Fruit fly (Drosophila melanogaster) whole organism, embryonic: ENCODE results near the gene CG42329.

Experiments
- Asciz ChIP-seq: fragments of 200-800 bp; sonication (Bioruptor generic); optimal IDR thresholded peaks from 2 replicates; lab custom pipeline; 2017; ENCODE audit warnings: missing biosample characterization, mild to moderate bottlenecking, missing genetic modification characterization, missing genetic modification reagents
- Blimp-1 ChIP-seq: fragments of 200-800 bp; sonication (Bioruptor generic); optimal IDR thresholded peaks from 3 replicates; lab custom pipeline; 2018; ENCODE audit warnings: missing biosample characterization, missing genetic modification characterization, mild to moderate bottlenecking, moderate library complexity, missing genetic modification reagents
- CG10431 ChIP-seq: fragments of 200-800 bp; sonication (Bioruptor generic); optimal IDR thresholded peaks from 3 replicates; lab custom pipeline; 2018; ENCODE audit warnings: missing biosample characterization, mild to moderate bottlenecking, missing genetic modification characterization
- CG12744 ChIP-seq: fragments of 200-800 bp; sonication (Bioruptor generic); optimal IDR thresholded peaks from 2 replicates; lab custom pipeline; 2016; ENCODE audit warnings: missing biosample characterization, missing genetic modification characterization
- CG13424 ChIP-seq: fragments of 200-800 bp; sonication (Bioruptor generic); optimal IDR thresholded peaks from 2 replicates; lab custom pipeline; 2019; ENCODE audit warnings: missing biosample characterization, mild to moderate bottlenecking, missing genetic modification characterization, moderate library complexity
- CG1647 ChIP-seq: fragments of 200-800 bp; sonication (Bioruptor generic); optimal IDR thresholded peaks from 3 replicates; lab custom pipeline; 2016; ENCODE audit warnings: missing biosample characterization, missing genetic modification characterization
- CG17912 ChIP-seq: fragments of 200-800 bp; sonication (Bioruptor generic); optimal IDR thresholded peaks from 2 replicates; lab custom pipeline; 2018; ENCODE audit warnings: missing biosample characterization, mild to moderate bottlenecking, missing genetic modification characterization
- CG18011 ChIP-seq: fragments of 200-800 bp; sonication (Bioruptor generic); optimal IDR thresholded peaks from 2 replicates; lab custom pipeline; 2017; ENCODE audit warnings: missing biosample characterization, missing genetic modification characterization, mild to moderate bottlenecking, moderate library complexity, missing genotype
- CG18476 ChIP-seq: fragments of 200-800 bp; sonication (Bioruptor generic); optimal IDR thresholded peaks from 2 replicates; lab custom pipeline; 2016; ENCODE audit warnings: missing biosample characterization, mild to moderate bottlenecking, missing genetic modification characterization
- CG2116 ChIP-seq: fragments of 200-800 bp; sonication (Bioruptor generic); optimal IDR thresholded peaks from 3 replicates; lab custom pipeline; 2018; ENCODE audit warnings: missing biosample characterization, mild to moderate bottlenecking, missing genetic modification characterization
- CG3065 ChIP-seq: fragments of 200-800 bp; sonication (Bioruptor generic); optimal IDR thresholded peaks from 2 replicates; lab custom pipeline; 2016; ENCODE audit warnings: missing biosample characterization, missing genetic modification characterization
- CG32532 ChIP-seq: fragments of 200-800 bp; sonication (Bioruptor generic); IDR thresholded peaks from 2 replicates; pipeline ENCODE4 v1.3.6; 2022; ENCODE audit warnings: missing biosample characterization, missing genetic modification characterization
- CG42726 ChIP-seq: fragments of 200-800 bp; sonication (Bioruptor generic); IDR thresholded peaks from 2 replicates; pipeline ENCODE4 v1.3.6; 2022; ENCODE audit warnings: missing biosample characterization, missing genetic modification characterization; ENCODE audit not compliant: partially characterized antibody
- CG43689 ChIP-seq: fragments of 200-800 bp; sonication (Bioruptor generic); IDR thresholded peaks from 2 replicates; pipeline ENCODE4 v1.3.6; 2022; ENCODE audit warnings: missing biosample characterization, missing genetic modification characterization
- CG5953 ChIP-seq: fragments of 200-800 bp; sonication (Bioruptor generic); IDR thresholded peaks from 2 replicates; pipeline ENCODE4 v1.3.6; 2022; ENCODE audit warnings: missing biosample characterization, missing genetic modification characterization
- CG6813 ChIP-seq: fragments of 200-800 bp; sonication (Bioruptor generic); optimal IDR thresholded peaks from 2 replicates; lab custom pipeline; 2017; ENCODE audit warnings: missing biosample characterization, missing genetic modification characterization, mild to moderate bottlenecking, moderate library complexity, missing genetic modification reagents
- CG7556 ChIP-seq: fragments of 200-800 bp; sonication (Bioruptor generic); optimal IDR thresholded peaks from 2 replicates; lab custom pipeline; 2017; ENCODE audit warnings: missing biosample characterization, mild to moderate bottlenecking, missing genetic modification characterization
- CG8089 ChIP-seq: fragments of 200-800 bp; sonication (Bioruptor generic); optimal IDR thresholded peaks from 3 replicates; lab custom pipeline; 2016; ENCODE audit warnings: missing biosample characterization, missing genetic modification characterization
- CG8478 ChIP-seq: fragments of >200 bp; optimal IDR thresholded peaks from 2 replicates; lab custom pipeline; 2018
- CrebB ChIP-seq: fragments of 200-800 bp; sonication (Bioruptor generic); optimal IDR thresholded peaks from 3 replicates; lab custom pipeline; 2018; ENCODE audit warnings: missing biosample characterization, mild to moderate bottlenecking, missing genetic modification characterization
- D19B ChIP-seq: fragments of 200-800 bp; sonication (Bioruptor generic); optimal IDR thresholded peaks from 2 replicates; lab custom pipeline; 2017; ENCODE audit warnings: missing biosample characterization, mild to moderate bottlenecking, missing genetic modification characterization
- Dip2 ChIP-seq: fragments of 200-800 bp; sonication (Bioruptor generic); IDR thresholded peaks from 2 replicates; pipeline ENCODE4 v1.3.6; 2022; ENCODE audit warnings: missing biosample characterization, missing genetic modification characterization
- HmgZ ChIP-seq: fragments of 200-800 bp; sonication (Bioruptor generic); optimal IDR thresholded peaks from 2 replicates; lab custom pipeline; 2018; ENCODE audit warnings: missing biosample characterization, mild to moderate bottlenecking, missing genetic modification characterization
- Lim3 ChIP-seq: fragments of 200-800 bp; sonication (Bioruptor generic); IDR thresholded peaks from 2 replicates; pipeline ENCODE4 v1.3.6; 2022; ENCODE audit warnings: missing biosample characterization, missing genetic modification characterization
- Meics ChIP-seq: fragments of 200-800 bp; sonication (Bioruptor generic); optimal IDR thresholded peaks from 2 replicates; lab custom pipeline; 2017; ENCODE audit warnings: missing biosample characterization, mild to moderate bottlenecking, missing genetic modification characterization
- Optix ChIP-seq: fragments of 200-800 bp; sonication (Bioruptor generic); IDR thresholded peaks from 3 replicates; pipeline ENCODE4 v1.3.6; 2022; ENCODE audit warnings: missing biosample characterization, missing genetic modification characterization
- Rfx ChIP-seq: fragments of 200-800 bp; sonication (Bioruptor generic); IDR thresholded peaks from 2 replicates; pipeline ENCODE4 v1.3.6; 2022; ENCODE audit warnings: missing biosample characterization, missing genetic modification characterization
- Scr ChIP-seq: fragments of 200-800 bp; sonication (Bioruptor generic); IDR thresholded peaks from 2 replicates; pipeline ENCODE4 v1.3.6; 2022; ENCODE audit warnings: missing biosample characterization, missing genetic modification characterization; ENCODE audit not compliant: partially characterized antibody
- Sox100B ChIP-seq: fragments of 200-800 bp; sonication (Bioruptor generic); optimal IDR thresholded peaks from 3 replicates; lab custom pipeline; 2018; ENCODE audit warnings: missing biosample characterization, mild to moderate bottlenecking, missing genetic modification characterization
- Xrp1 ChIP-seq: fragments of 200-800 bp; sonication (Bioruptor generic); IDR thresholded peaks from 2 replicates; pipeline ENCODE4 v1.3.6; 2022; ENCODE audit warnings: missing biosample characterization, missing genetic modification characterization
- YL-1 ChIP-seq: fragments of 200-800 bp; sonication (Bioruptor generic); optimal IDR thresholded peaks from 3 replicates; lab custom pipeline; 2017; ENCODE audit warnings: missing biosample characterization, mild to moderate bottlenecking, missing genetic modification characterization
- al ChIP-seq: fragments of 200-800 bp; sonication (Bioruptor generic); IDR thresholded peaks from 2 replicates; pipeline ENCODE4 v1.3.6; 2022; ENCODE audit warnings: missing biosample characterization, missing genetic modification characterization
- bsh ChIP-seq, 2 experiments: fragments of 200-800 bp; sonication (Bioruptor generic); optimal IDR thresholded peaks; 2 replicates each; lab custom pipeline; 2017 to 2018; ENCODE audit warnings: mild to moderate bottlenecking in 2 of 2, missing biosample characterization in 2 of 2, missing genetic modification characterization in 2 of 2, moderate library complexity in 1 of 2
- da ChIP-seq: fragments of 200-800 bp; sonication (Bioruptor generic); optimal IDR thresholded peaks from 2 replicates; lab custom pipeline; 2016; ENCODE audit warnings: missing biosample characterization, missing genetic modification characterization
- dimm ChIP-seq: fragments of 200-800 bp; sonication (Bioruptor generic); IDR thresholded peaks from 2 replicates; pipeline ENCODE4 v1.3.6; 2022; ENCODE audit warnings: missing biosample characterization, missing genetic modification characterization
- ewg ChIP-seq: fragments of 200-800 bp; sonication (Bioruptor generic); optimal IDR thresholded peaks from 3 replicates; lab custom pipeline; 2017; ENCODE audit warnings: mild to moderate bottlenecking, missing biosample characterization, missing genetic modification reagents, missing genetic modification characterization
- eyg ChIP-seq: fragments of 200-800 bp; sonication (Bioruptor generic); optimal IDR thresholded peaks from 3 replicates; lab custom pipeline; 2016; ENCODE audit warnings: missing biosample characterization, missing genetic modification characterization
- hb ChIP-seq: fragments of 200-800 bp; sonication (Bioruptor generic); IDR thresholded peaks from 3 replicates; pipeline ENCODE4 v1.3.6; 2022; ENCODE audit warnings: missing biosample characterization, missing genetic modification characterization; ENCODE audit not compliant: partially characterized antibody
- her ChIP-seq: fragments of 200-800 bp; sonication (Bioruptor generic); optimal IDR thresholded peaks from 2 replicates; lab custom pipeline; 2016; ENCODE audit warnings: missing biosample characterization, missing genetic modification characterization
- inv ChIP-seq: fragments of 200-800 bp; sonication (Bioruptor generic); IDR thresholded peaks from 2 replicates; pipeline ENCODE4 v1.3.6; 2022; ENCODE audit warnings: missing biosample characterization, missing genetic modification characterization; ENCODE audit not compliant: partially characterized antibody
- kay ChIP-seq: fragments of 200-800 bp; sonication (Bioruptor generic); optimal IDR thresholded peaks from 2 replicates; lab custom pipeline; 2016; ENCODE audit warnings: missing biosample characterization, missing genetic modification characterization
- lab ChIP-seq: fragments of 200-800 bp; sonication (Bioruptor generic); optimal IDR thresholded peaks from 3 replicates; lab custom pipeline; 2017; ENCODE audit warnings: missing biosample characterization, missing genetic modification characterization, mild to moderate bottlenecking, moderate library complexity, missing genetic modification reagents
- mirr ChIP-seq: fragments of 200-800 bp; sonication (Bioruptor generic); optimal IDR thresholded peaks from 3 replicates; lab custom pipeline; 2018; ENCODE audit warnings: missing biosample characterization, mild to moderate bottlenecking, missing genetic modification characterization
- nau ChIP-seq: fragments of 200-800 bp; sonication (Bioruptor generic); optimal IDR thresholded peaks from 3 replicates; lab custom pipeline; 2017; ENCODE audit warnings: missing biosample characterization, mild to moderate bottlenecking, missing genetic modification characterization, missing genetic modification reagents
- nerfin-2 ChIP-seq: fragments of 200-800 bp; sonication (Bioruptor generic); IDR thresholded peaks from 2 replicates; pipeline ENCODE4 v1.3.6; 2022; ENCODE audit warnings: missing biosample characterization, missing genetic modification characterization; ENCODE audit not compliant: partially characterized antibody
- sc ChIP-seq, 3 experiments: fragments of >200 bp in 2 of 3; fragments of 200-800 bp in 1 of 3; sonication (Bioruptor generic) in 1 of 3; optimal IDR thresholded peaks; 2 replicates in 2 of 3; 3 replicates in 1 of 3; lab custom pipeline; 2017; ENCODE audit warnings: mild to moderate bottlenecking in 1 of 3, missing biosample characterization in 1 of 3, missing genetic modification characterization in 1 of 3, missing genetic modification reagents in 1 of 3
- sd ChIP-seq: fragments of 200-800 bp; sonication (Bioruptor generic); optimal IDR thresholded peaks from 3 replicates; lab custom pipeline; 2018; ENCODE audit warnings: missing biosample characterization, mild to moderate bottlenecking, missing genetic modification characterization, moderate library complexity
- sqz ChIP-seq: fragments of 200-800 bp; sonication (Bioruptor generic); optimal IDR thresholded peaks from 3 replicates; lab custom pipeline; 2018; ENCODE audit warnings: missing biosample characterization, mild to moderate bottlenecking, missing genetic modification characterization

The CG42329 gene

DNA sequence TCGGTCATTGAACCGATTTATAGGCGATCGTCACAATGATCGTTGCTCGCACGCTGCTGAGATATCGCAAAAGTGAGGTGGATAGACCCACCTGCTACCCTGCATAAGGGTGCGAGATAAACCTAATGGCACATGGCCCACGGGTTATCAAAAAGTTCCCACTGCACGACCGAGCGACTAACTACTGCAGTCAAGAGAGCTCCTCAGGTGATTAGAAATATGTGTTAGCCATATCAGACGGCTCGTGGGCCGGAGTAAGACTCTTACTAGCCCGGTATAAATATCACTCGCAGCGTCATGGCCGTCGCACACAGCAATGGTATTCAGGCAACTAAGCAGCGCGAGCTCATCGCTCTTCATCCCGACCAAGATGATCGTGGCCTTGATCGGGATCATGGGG lies at the start of gene CG42329:
Gene CG42329, plus strand, starts transcription at position 301 of the 400 bp plus-strand sequence.
- TF ChIP-seq Optix (GFP tag; lab: Robert Waterston, UW) (no peak), D19B (peak; percentile 16)

DNA sequence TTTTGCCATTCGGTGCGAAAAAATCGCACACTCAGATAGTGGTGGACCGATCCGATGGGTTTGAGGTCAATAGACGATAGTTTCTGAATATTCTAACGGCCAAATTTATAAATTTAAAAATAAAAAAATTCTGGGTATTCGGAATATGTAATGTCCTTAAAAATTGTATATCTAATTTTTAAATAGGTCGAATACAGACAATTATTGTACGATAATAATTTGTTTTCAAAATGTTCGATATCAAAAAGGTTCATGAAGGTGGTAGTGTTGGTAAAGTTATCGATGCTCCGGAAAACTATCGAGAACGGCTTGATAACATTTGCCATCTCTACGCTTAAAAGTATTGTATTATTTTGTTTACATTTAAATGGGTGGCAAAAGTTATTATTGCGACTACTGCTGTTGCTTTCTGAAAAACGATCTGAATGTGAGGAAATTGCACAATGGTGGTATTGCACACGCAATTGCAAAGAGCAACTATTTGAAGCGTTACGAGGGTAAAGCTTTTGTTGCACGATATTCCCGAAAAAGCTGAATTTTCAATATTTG lies 49.2 kb upstream of the CG42329 start, which contains the start of the genes CG31922 and Plap:
Gene CG31922, plus strand, starts transcription at position 315 of the 549 bp plus-strand sequence.
Gene Plap, minus strand, starts transcription at position 499 of the 549 bp plus-strand sequence.
- TF ChIP-seq HmgZ (tag; lab: Kevin White, UChicago) (peak; percentile 73), YL-1 (GFP tag; lab: Kevin White, UChicago) (peak; percentile 74), CG1647 (GFP tag; lab: Kevin White, UChicago) (peak; percentile 69), CG18011 (peak; percentile 53), sd (no peak), sqz (GFP tag; lab: Kevin White, UChicago) (no peak), al (GFP tag; lab: Robert Waterston, UW) (peak; percentile 65), CG12744 (GFP tag; lab: Kevin White, UChicago) (peak; percentile 67), Asciz (GFP tag; lab: Kevin White, UChicago) (no peak), mirr (GFP tag; lab: Kevin White, UChicago) (no peak), CG10431 (peak; percentile 23), nau (GFP tag; lab: Kevin White, UChicago) (no peak), CG42726 (GFP tag; lab: Robert Waterston, UW) (no peak), sc (optimal IDR thresholded peaks at IDR 0.05; lab: Kevin White, UChicago) (no peak), sc (GFP tag; optimal IDR thresholded peaks at IDR 0.05; lab: Kevin White, UChicago) (no peak), CrebB (tag; lab: Kevin White, UChicago) (peak; percentile 32), kay (peak; percentile 53), Lim3 (GFP tag; lab: Robert Waterston, UW) (no peak), lab (GFP tag; lab: Kevin White, UChicago) (no peak), Sox100B (GFP tag; lab: Kevin White, UChicago) (no peak), hb (GFP tag; lab: Robert Waterston, UW) (peak; percentile 88), CG5953 (GFP tag; lab: Robert Waterston, UW) (no peak), da (GFP tag; lab: Kevin White, UChicago) (no peak), CG7556 (GFP tag; lab: Kevin White, UChicago) (peak; percentile 48), CG2116 (GFP tag; lab: Kevin White, UChicago) (peak; percentile 74), Blimp-1 (GFP tag; lab: Kevin White, UChicago) (no peak), CG3065 (GFP tag; lab: Kevin White, UChicago) (no peak), Xrp1 (peak; percentile 72), Rfx (GFP tag; lab: Robert Waterston, UW) (peak; percentile 82), eyg (GFP tag; lab: Kevin White, UChicago) (no peak), CG18476 (GFP tag; lab: Kevin White, UChicago) (peak; percentile 69), bsh (GFP tag; optimal IDR thresholded peaks at IDR 0.05; lab: Kevin White, UChicago) (peak in 1 of 2 experiments; percentile 48), Scr (peak; percentile 96), CG6813 (GFP tag; lab: Kevin White, UChicago) (no peak), CG13424 (peak; percentile 76), CG43689 (GFP tag; lab: Robert Waterston, UW) (no peak), inv (GFP tag; lab: Robert Waterston, UW) (peak; percentile 91), CG32532 (GFP tag; lab: Robert Waterston, UW) (peak; percentile 60), ewg (GFP tag; lab: Kevin White, UChicago) (no peak), Dip2 (GFP tag; lab: Robert Waterston, UW) (no peak), her (GFP tag; lab: Kevin White, UChicago) (peak; percentile 9), nerfin-2 (peak; percentile 81), Meics (GFP tag; lab: Kevin White, UChicago) (peak; percentile 58), CG8089 (GFP tag; lab: Kevin White, UChicago) (no peak), CG17912 (GFP tag; lab: Kevin White, UChicago) (no peak), dimm (no peak), CG8478 (lab: Kevin White, UChicago) (no peak)
